Comparison of ENCODE assay signal across 2 fruit fly cellular contexts in genomic region chrX:5075842-5076413, dm6.
TF ChIP-seq lines count a peak whose summit lies in the region.

No protein-coding gene starts in this region.

TF ChIP-seq in whole organism, embryonic, 481 proteins besides CTCF, POLR2A, EP300 and RAD21 (continued from another document):
- TF ChIP-seq zf30C (GFP tag; optimal IDR thresholded peaks at IDR 0.05; lab: Kevin White, UChicago): peak; percentile 79
- no peak for TF ChIP-seq CG10321 (GFP tag; IDR thresholded peaks at IDR 0.05; lab: Robert Waterston, UW)
- no peak for TF ChIP-seq kni (GFP tag; optimal IDR thresholded peaks at IDR 0.05; lab: Kevin White, UChicago)
- TF ChIP-seq bsh (GFP tag; optimal IDR thresholded peaks at IDR 0.05; lab: Kevin White, UChicago): peak in 1 of 2 experiments; percentile 4
- TF ChIP-seq gem (tag; optimal IDR thresholded peaks at IDR 0.05; lab: Kevin White, UChicago): peak; percentile 24
- no peak for TF ChIP-seq CoRest (tag; optimal IDR thresholded peaks at IDR 0.05; lab: Kevin White, UChicago)
- peak; percentile 72 for TF ChIP-seq sens (GFP tag; lab: Kevin White, UChicago)
- peak; percentile 46; the same call in 2 of the 3 replicates for TF ChIP-seq Aef1 (GFP tag; IDR thresholded peaks at IDR 0.05; lab: Robert Waterston, UW)
- no peak for TF ChIP-seq CG7271 (tag; optimal IDR thresholded peaks at IDR 0.05; lab: Kevin White, UChicago)
- TF ChIP-seq CG1602 (GFP tag; optimal IDR thresholded peaks at IDR 0.05; lab: Kevin White, UChicago): no peak
- no peak for TF ChIP-seq D (optimal IDR thresholded peaks at IDR 0.05; lab: Kevin White, UChicago)
- TF ChIP-seq D (GFP tag; optimal IDR thresholded peaks at IDR 0.05; lab: Kevin White, UChicago): no peak
- no peak for TF ChIP-seq Doc2 (GFP tag; IDR thresholded peaks at IDR 0.05; lab: Robert Waterston, UW)
- no peak for TF ChIP-seq Hr39 (optimal IDR thresholded peaks at IDR 0.05; lab: Kevin White, UChicago)
- no peak for TF ChIP-seq NC2α (GFP tag; optimal IDR thresholded peaks at IDR 0.05; lab: Kevin White, UChicago)
- no peak for TF ChIP-seq cas (GFP tag; IDR thresholded peaks at IDR 0.05; lab: Robert Waterston, UW)
- TF ChIP-seq CG6765 (GFP tag; optimal IDR thresholded peaks at IDR 0.05; lab: Kevin White, UChicago): no peak
- no peak for TF ChIP-seq dati (GFP tag; IDR thresholded peaks at IDR 0.05; lab: Robert Waterston, UW)
- peak; percentile 61 for TF ChIP-seq CG1832 (GFP tag; optimal IDR thresholded peaks at IDR 0.05; lab: Kevin White, UChicago)
- no peak for TF ChIP-seq CG4707 (GFP tag; optimal IDR thresholded peaks at IDR 0.05; lab: Kevin White, UChicago)
- no peak for TF ChIP-seq HLH54F (GFP tag; optimal IDR thresholded peaks at IDR 0.05; lab: Kevin White, UChicago)
- TF ChIP-seq ash1 (GFP tag; optimal IDR thresholded peaks at IDR 0.05; lab: Kevin White, UChicago): no peak
- TF ChIP-seq CG11247 (GFP tag; IDR thresholded peaks at IDR 0.05; lab: Robert Waterston, UW): no peak
- TF ChIP-seq CG12299 (tag; optimal IDR thresholded peaks at IDR 0.05; lab: Kevin White, UChicago): no peak
- TF ChIP-seq dimm (GFP tag; IDR thresholded peaks at IDR 0.05; lab: Robert Waterston, UW): no peak
- TF ChIP-seq CG7987 (GFP tag; optimal IDR thresholded peaks at IDR 0.05; lab: Kevin White, UChicago): no peak
- no peak for TF ChIP-seq CG9932 (GFP tag; IDR thresholded peaks at IDR 0.05; lab: Robert Waterston, UW)
- no peak for TF ChIP-seq cg (GFP tag; optimal IDR thresholded peaks at IDR 0.05; lab: Kevin White, UChicago)
- TF ChIP-seq Dbx (GFP tag; IDR thresholded peaks at IDR 0.05; lab: Robert Waterston, UW): no peak
- no peak for TF ChIP-seq zfh2 (GFP tag; optimal IDR thresholded peaks at IDR 0.05; lab: Kevin White, UChicago)
- TF ChIP-seq vvl (GFP tag; IDR thresholded peaks at IDR 0.05; lab: Robert Waterston, UW): peak; percentile 54; the same call in 1 of the 2 replicates
- no peak for TF ChIP-seq lola (GFP tag; optimal IDR thresholded peaks at IDR 0.05; lab: Kevin White, UChicago)
- no peak for TF ChIP-seq CG7963 (GFP tag; IDR thresholded peaks at IDR 0.05; lab: Robert Waterston, UW; ENCODE audit: partially characterized antibody)

TF ChIP-seq in whole organism, prepupa, 60 proteins besides CTCF, POLR2A, EP300 and RAD21 (continued from another document):
- TF ChIP-seq CG3919 (GFP tag; optimal IDR thresholded peaks at IDR 0.05; lab: Kevin White, UChicago) (peak; percentile 20), Eip75B (GFP tag; optimal IDR thresholded peaks at IDR 0.05; lab: Kevin White, UChicago) (peak; percentile 4), pdm3 (GFP tag; optimal IDR thresholded peaks at IDR 0.05; lab: Kevin White, UChicago) (peak; percentile 13), acj6 (GFP tag; optimal IDR thresholded peaks at IDR 0.05; lab: Kevin White, UChicago) (no peak), Eip78C (GFP tag; lab: Kevin White, UChicago) (peak; percentile 73), CG34406 (GFP tag; optimal IDR thresholded peaks at IDR 0.05; lab: Kevin White, UChicago) (peak; percentile 11)
